Fruit fly (Drosophila melanogaster): ENCODE measurements around the gene COX5BL.

COX5BL gene

dm6 chr2L:6561463-6562357, 2.5 kb downstream of the COX5BL start, which contains the start of the genes Trmt6 and Ent2 (continued):
- TF ChIP-seq cwo (GFP tag; optimal IDR thresholded peaks at IDR 0.05) (peak; percentile 88), bcd (GFP tag; optimal IDR thresholded peaks at IDR 0.05) (peak; percentile 96), sens-2 (GFP tag; IDR thresholded peaks at IDR 0.05) (peak; percentile 92), Atf6 (GFP tag; IDR thresholded peaks at IDR 0.05) (peak; percentile 95), CG7963 (GFP tag; IDR thresholded peaks at IDR 0.05; ENCODE audit: partially characterized antibody) (no peak), CG11456 (GFP tag; IDR thresholded peaks at IDR 0.05) (peak; percentile 99), CG15696 (tag; optimal IDR thresholded peaks at IDR 0.05) (peak; percentile 83), CG1233 (GFP tag; optimal IDR thresholded peaks at IDR 0.05) (peak; percentile 89), CG16813 (GFP tag; IDR thresholded peaks at IDR 0.05; ENCODE audit: partially characterized antibody) (no peak), tna (GFP tag; IDR thresholded peaks at IDR 0.05; ENCODE audit: partially characterized antibody) (no peak), vvl (GFP tag; IDR thresholded peaks at IDR 0.05) (peak; percentile 99), bbx (GFP tag; IDR thresholded peaks at IDR 0.05; ENCODE audit: partially characterized antibody) (0 out of 2 replicates have a peak, but pooled peaks have one; percentile 32), CG30431 (GFP tag; optimal IDR thresholded peaks at IDR 0.05) (peak; percentile 95), CG14441 (GFP tag; IDR thresholded peaks at IDR 0.05) (peak; percentile 99), lab (GFP tag; optimal IDR thresholded peaks at IDR 0.05) (peak; percentile 97), ems (GFP tag; optimal IDR thresholded peaks at IDR 0.05) (peak; percentile 96), Elba2 (GFP tag; optimal IDR thresholded peaks at IDR 0.05) (peak; percentile 76), CG10431 (GFP tag; optimal IDR thresholded peaks at IDR 0.05) (peak; percentile 65), cg (GFP tag; optimal IDR thresholded peaks at IDR 0.05) (no peak), Chrac-16 (GFP tag; optimal IDR thresholded peaks at IDR 0.05) (peak; percentile 96), Rfx (GFP tag; IDR thresholded peaks at IDR 0.05) (peak; percentile 99), amos (GFP tag; IDR thresholded peaks at IDR 0.05; ENCODE audit: partially characterized antibody) (no peak; the same call in 1 of the 2 replicates), org-1 (GFP tag; optimal IDR thresholded peaks at IDR 0.05) (peak; percentile 91), stc (GFP tag; IDR thresholded peaks at IDR 0.05) (peak; percentile 97), HLHmδ (GFP tag; optimal IDR thresholded peaks at IDR 0.05) (no peak), Oaz (GFP tag; IDR thresholded peaks at IDR 0.05) (peak; percentile 96), chinmo (GFP tag; IDR thresholded peaks at IDR 0.05; ENCODE audit: partially characterized antibody) (no peak)

dm6 chr2L:6562358-6562687, 3.1 kb downstream of the COX5BL start:
- TF ChIP-seq Dbx (GFP tag; IDR thresholded peaks at IDR 0.05) = no peak
- no peak for TF ChIP-seq CG18764 (GFP tag; optimal IDR thresholded peaks at IDR 0.05)
- peak; percentile 21; the same call in 1 of the 2 replicates for TF ChIP-seq MBD-R2 (GFP tag; IDR thresholded peaks at IDR 0.05)
- no peak for TF ChIP-seq BtbVII (GFP tag; optimal IDR thresholded peaks at IDR 0.05)
- no peak for TF ChIP-seq nom (GFP tag; optimal IDR thresholded peaks at IDR 0.05)
- peak; percentile 60 for TF ChIP-seq MESR4 (GFP tag; optimal IDR thresholded peaks at IDR 0.05)
- no peak for TF ChIP-seq oc (tag; optimal IDR thresholded peaks at IDR 0.05)
- no peak for TF ChIP-seq CG13624 (GFP tag; optimal IDR thresholded peaks at IDR 0.05)
- no peak for TF ChIP-seq jing (GFP tag; optimal IDR thresholded peaks at IDR 0.05)
- TF ChIP-seq CG3163 (GFP tag; optimal IDR thresholded peaks at IDR 0.05) = no peak
- TF ChIP-seq chinmo (GFP tag; IDR thresholded peaks at IDR 0.05; ENCODE audit: partially characterized antibody) = 0 out of 4 replicates have a peak, but pooled peaks have one; percentile 58
- no peak for TF ChIP-seq pros (GFP tag; optimal IDR thresholded peaks at IDR 0.05)
- TF ChIP-seq CG18262 (tag; optimal IDR thresholded peaks at IDR 0.05) = no peak
- no peak for TF ChIP-seq ase (GFP tag; IDR thresholded peaks at IDR 0.05)
- TF ChIP-seq danr (GFP tag; IDR thresholded peaks at IDR 0.05) = no peak
- no peak for TF ChIP-seq CG1602 (GFP tag; optimal IDR thresholded peaks at IDR 0.05)
- no peak for TF ChIP-seq GATAe (GFP tag; conservative IDR thresholded peaks at IDR 0.05)
- TF ChIP-seq fru (optimal IDR thresholded peaks at IDR 0.05) = no peak
- 0 out of 2 replicates have a peak, but pooled peaks have one; percentile 14 for TF ChIP-seq unc-4 (GFP tag; IDR thresholded peaks at IDR 0.05; ENCODE audit: partially characterized antibody)
- TF ChIP-seq Meics (GFP tag; optimal IDR thresholded peaks at IDR 0.05) = no peak
- no peak for TF ChIP-seq CG10959 (GFP tag; IDR thresholded peaks at IDR 0.05)
- peak; percentile 0; the same call in 1 of the 3 replicates for TF ChIP-seq CG17361 (GFP tag; IDR thresholded peaks at IDR 0.05)
- 0 out of 2 replicates have a peak, but pooled peaks have one; percentile 18 for TF ChIP-seq CG13287 (GFP tag; IDR thresholded peaks at IDR 0.05; ENCODE audit: partially characterized antibody)
